Fruit fly (Drosophila melanogaster): ENCODE measurements around the gene orion.

Gene orion

dm6 chrX:7946858-7947313 is at the start of gene orion:
Gene orion (minus strand): TSS chrX:7946908.
- TF ChIP-seq noc (tag; optimal IDR thresholded peaks at IDR 0.05), result no peak

- TF ChIP-seq noc (tag; optimal IDR thresholded peaks at IDR 0.05), result no peak
Measured at dm6 chrX:7995171-7995747, 48.6 kb upstream of the orion start, which contains the start of gene Tbh. Gene Tbh (plus strand): TSS chrX:7995697.

dm6 chrX:7986551-7986950 is 39.8 kb upstream of the orion start:
- TF ChIP-seq noc (tag; optimal IDR thresholded peaks at IDR 0.05), result no peak

dm6 chrX:7980786-7981185 is 34.1 kb upstream of the orion start:
- TF ChIP-seq noc (tag; optimal IDR thresholded peaks at IDR 0.05), result no peak

- TF ChIP-seq noc (tag; optimal IDR thresholded peaks at IDR 0.05), result no peak
Measured at dm6 chrX:7979202-7979601, 32.5 kb upstream of the orion start.

dm6 chrX:7978027-7978426 is 31.3 kb upstream of the orion start:
- TF ChIP-seq noc (tag; optimal IDR thresholded peaks at IDR 0.05), result no peak

- TF ChIP-seq noc (tag; optimal IDR thresholded peaks at IDR 0.05), result no peak
Measured at dm6 chrX:7976976-7977834, 30.5 kb upstream of the orion start.

- no peak for TF ChIP-seq noc (tag; optimal IDR thresholded peaks at IDR 0.05)
Measured at dm6 chrX:7975516-7976257, 29.0 kb upstream of the orion start.

- TF ChIP-seq noc (tag; optimal IDR thresholded peaks at IDR 0.05), result no peak
Measured at dm6 chrX:7973325-7973954, 26.7 kb upstream of the orion start.

dm6 chrX:7972363-7972942 is 25.7 kb upstream of the orion start:
- peak; percentile 49 for TF ChIP-seq noc (tag; optimal IDR thresholded peaks at IDR 0.05)

- peak; percentile 48 for TF ChIP-seq noc (tag; optimal IDR thresholded peaks at IDR 0.05)
Measured at dm6 chrX:7970396-7970795, 23.7 kb upstream of the orion start.

dm6 chrX:7969188-7969829 is 22.6 kb upstream of the orion start:
- no peak for TF ChIP-seq noc (tag; optimal IDR thresholded peaks at IDR 0.05)

dm6 chrX:7968215-7968799 is 21.6 kb upstream of the orion start, which contains the start of gene sws:
Gene sws (minus strand): TSS chrX:7968236.
- TF ChIP-seq noc (tag; optimal IDR thresholded peaks at IDR 0.05), result peak; percentile 20

- no peak for TF ChIP-seq noc (tag; optimal IDR thresholded peaks at IDR 0.05)
Measured at dm6 chrX:7967848-7968143, 21.1 kb upstream of the orion start.
